Fruit fly (Drosophila melanogaster): ENCODE measurements around the gene CG9270.

- TF ChIP-seq CG14711 (tag; optimal IDR thresholded peaks at IDR 0.05) (no peak), cic (GFP tag; optimal IDR thresholded peaks at IDR 0.05) (no peak)
These were observed 37.1 kb downstream of the CG9270 start for dm6 chr2L:20896681-20897341.
